Worm (Caenorhabditis elegans): Measurements from ENCODE around the gene C34F11.1.

Gene C34F11.1

DNA sequence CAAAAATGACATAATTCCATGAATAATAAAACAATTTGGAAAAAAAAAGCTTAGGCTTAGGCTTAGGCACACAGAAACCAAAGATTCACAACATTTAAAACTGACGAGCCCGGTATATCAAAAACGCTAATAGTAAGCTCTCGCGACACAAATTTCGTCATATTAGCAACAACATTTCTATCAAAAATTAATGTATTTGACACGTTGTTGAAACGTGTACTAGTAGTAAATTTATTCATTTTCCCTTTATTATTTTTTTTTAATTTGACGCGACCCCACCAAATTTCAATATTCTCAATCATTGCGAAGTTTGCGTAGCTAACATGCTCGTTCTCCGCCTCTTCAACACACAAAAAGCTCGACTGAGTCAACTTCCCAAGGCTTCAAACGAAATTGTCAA is 805 bp upstream of the C34F11.1 start, which contains the start of gene C34F11.2 (continued):
- no peak for TF ChIP-seq snpc-1.3 (tag; optimal IDR thresholded peaks at IDR 0.05; ENCODE audit: insufficient read depth)

DNA sequence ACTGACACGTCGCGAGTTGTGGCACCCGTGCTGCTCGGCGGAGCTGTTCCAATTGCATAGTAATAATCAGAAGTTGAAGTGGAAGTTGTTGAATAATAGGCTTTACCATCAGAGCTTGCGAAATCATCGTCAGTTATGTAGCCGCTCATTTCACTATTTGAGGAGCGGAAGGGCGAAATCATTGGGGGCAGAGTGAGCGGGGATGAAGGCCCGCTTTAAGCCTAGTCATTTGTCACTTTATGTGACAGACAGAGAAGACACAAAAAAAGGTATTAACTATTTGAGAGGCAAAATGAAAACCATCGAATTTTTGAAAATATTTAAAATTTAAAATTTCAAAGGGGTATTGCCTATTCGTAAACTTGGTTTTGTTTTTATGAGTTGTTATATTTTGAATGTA is 5.6 kb downstream of the C34F11.1 start:
- no peak for TF ChIP-seq ZK185.1 (tag; optimal IDR thresholded peaks at IDR 0.05; ENCODE audit: poor library complexity, severe bottlenecking)
- TF ChIP-seq F49E8.2 (tag; optimal IDR thresholded peaks at IDR 0.05; ENCODE audit: insufficient read depth), result no peak
- TF ChIP-seq rec-8 (tag; optimal IDR thresholded peaks at IDR 0.05), result no peak
- TF ChIP-seq ceh-27 (GFP tag; optimal IDR thresholded peaks at IDR 0.05), result no peak
- TF ChIP-seq cebp-2 (GFP tag; IDR thresholded peaks at IDR 0.05), result no peak
- no peak for TF ChIP-seq mcd-1 (GFP tag; IDR thresholded peaks at IDR 0.05)
- no peak for TF ChIP-seq ztf-22 (GFP tag; optimal IDR thresholded peaks at IDR 0.05)
- TF ChIP-seq pha-4 (tag; optimal IDR thresholded peaks at IDR 0.05), result no peak
- TF ChIP-seq ztf-25 (GFP tag; IDR thresholded peaks at IDR 0.05), result no peak

- no peak for TF ChIP-seq B0336.3 (GFP tag; IDR thresholded peaks at IDR 0.05)
- no peak for TF ChIP-seq T07F8.4 (tag; optimal IDR thresholded peaks at IDR 0.05)
- no peak for TF ChIP-seq let-607 (tag; optimal IDR thresholded peaks at IDR 0.05)
- TF ChIP-seq B0261.1 (tag; optimal IDR thresholded peaks at IDR 0.05), result no peak
- TF ChIP-seq nhr-120 (GFP tag; IDR thresholded peaks at IDR 0.05), result no peak
- no peak for TF ChIP-seq rpc-1 (optimal IDR thresholded peaks at IDR 0.05)
- no peak for TF ChIP-seq rpc-1 (tag; optimal IDR thresholded peaks at IDR 0.05)
- TF ChIP-seq K11D2.4 (GFP tag; IDR thresholded peaks at IDR 0.05), result no peak
- TF ChIP-seq aptf-2 (GFP tag; conservative IDR thresholded peaks at IDR 0.05), result no peak
- no peak for TF ChIP-seq ceh-27 (GFP tag; optimal IDR thresholded peaks at IDR 0.05)
- TF ChIP-seq attf-5 (GFP tag; optimal IDR thresholded peaks at IDR 0.05), result no peak
- no peak for TF ChIP-seq aptf-3 (GFP tag; IDR thresholded peaks at IDR 0.05)
- no peak for TF ChIP-seq madf-3 (GFP tag; IDR thresholded peaks at IDR 0.05)
- TF ChIP-seq cebp-2 (GFP tag; IDR thresholded peaks at IDR 0.05), result no peak
- TF ChIP-seq lin-35 (GFP tag; optimal IDR thresholded peaks at IDR 0.05), result no peak
Observed at ce11 chrII:5220648-5221047, 7.9 kb downstream of the C34F11.1 start.

ce11 chrII:5222830-5223229 is 10.1 kb downstream of the C34F11.1 start:
- no peak for TF ChIP-seq hmg-20 (GFP tag; IDR thresholded peaks at IDR 0.05)
- no peak for TF ChIP-seq hrde-1 (tag; optimal IDR thresholded peaks at IDR 0.05; ENCODE audit: borderline replicate concordance)
- no peak for TF ChIP-seq lin-26 (GFP tag; IDR thresholded peaks at IDR 0.05)
- no peak for TF ChIP-seq rcor-1 (GFP tag; IDR thresholded peaks at IDR 0.05)
- TF ChIP-seq hlh-12 (tag; optimal IDR thresholded peaks at IDR 0.05), result no peak
- TF ChIP-seq athp-1 (tag; optimal IDR thresholded peaks at IDR 0.05), result no peak
- no peak for TF ChIP-seq F10E7.11 (tag; optimal IDR thresholded peaks at IDR 0.05)
- TF ChIP-seq tbx-9 (tag; optimal IDR thresholded peaks at IDR 0.05; ENCODE audit: borderline replicate concordance), result no peak
- TF ChIP-seq ztf-25 (GFP tag; IDR thresholded peaks at IDR 0.05), result no peak
- TF ChIP-seq snpc-4 (GFP tag; optimal IDR thresholded peaks at IDR 0.05), result no peak
- no peak for TF ChIP-seq snpc-4 (tag; optimal IDR thresholded peaks at IDR 0.05)
- TF ChIP-seq ceh-58 (GFP tag; IDR thresholded peaks at IDR 0.05), result no peak
- no peak for TF ChIP-seq sea-2 (GFP tag; IDR thresholded peaks at IDR 0.05)
- no peak for TF ChIP-seq ztf-22 (GFP tag; optimal IDR thresholded peaks at IDR 0.05)
- TF ChIP-seq madf-6 (GFP tag; IDR thresholded peaks at IDR 0.05), result no peak
- no peak for TF ChIP-seq ceh-27 (GFP tag; optimal IDR thresholded peaks at IDR 0.05)
- TF ChIP-seq repo-1 (tag; optimal IDR thresholded peaks at IDR 0.05), result no peak
- TF ChIP-seq attf-5 (GFP tag; optimal IDR thresholded peaks at IDR 0.05), result no peak
- no peak for TF ChIP-seq tlf-1 (GFP tag; optimal IDR thresholded peaks at IDR 0.05)
- TF ChIP-seq lin-40 (tag; optimal IDR thresholded peaks at IDR 0.05), result no peak
- no peak for TF ChIP-seq F23B12.7 (tag; optimal IDR thresholded peaks at IDR 0.05; ENCODE audit: insufficient read depth)

Measured in whole organism, young adult.